Worm (Caenorhabditis elegans): ENCODE data around the gene mog-3.

The mog-3 gene

ce11 chrIII:5310940-5311339 lies 2.5 kb downstream of the mog-3 start, which contains the start of gene pqe-1:
pqe-1 (plus strand) TSS chrIII:5311240.
- no peak for TF ChIP-seq mls-2 (tag; optimal IDR thresholded peaks at IDR 0.05)
- no peak for TF ChIP-seq unc-62 (GFP tag; optimal IDR thresholded peaks at IDR 0.05)

- TF ChIP-seq nhr-237 (tag; optimal IDR thresholded peaks at IDR 0.05) (no peak), tbx-8 (GFP tag; optimal IDR thresholded peaks at IDR 0.05) (no peak), pha-4 (tag; optimal IDR thresholded peaks at IDR 0.05) (no peak)
Observed at ce11 chrIII:5318610-5319009, 10.2 kb downstream of the mog-3 start.

- TF ChIP-seq sptf-1 (tag; optimal IDR thresholded peaks at IDR 0.05) = no peak
- TF ChIP-seq mls-2 (tag; optimal IDR thresholded peaks at IDR 0.05) = no peak
- no peak for TF ChIP-seq elt-3 (tag; optimal IDR thresholded peaks at IDR 0.05)
- no peak for TF ChIP-seq ces-1 (GFP tag; optimal IDR thresholded peaks at IDR 0.05)
- no peak for TF ChIP-seq snpc-4 (tag; optimal IDR thresholded peaks at IDR 0.05)
- TF ChIP-seq lin-32 (GFP tag; optimal IDR thresholded peaks at IDR 0.05) = no peak
- TF ChIP-seq nhr-2 (tag; optimal IDR thresholded peaks at IDR 0.05) = no peak
- no peak for TF ChIP-seq nhr-237 (tag; optimal IDR thresholded peaks at IDR 0.05)
- TF ChIP-seq bed-3 (GFP tag; optimal IDR thresholded peaks at IDR 0.05) = no peak
- no peak for TF ChIP-seq sem-2 (GFP tag; optimal IDR thresholded peaks at IDR 0.05)
- no peak for TF ChIP-seq lin-13 (tag; optimal IDR thresholded peaks at IDR 0.05)
- no peak for TF ChIP-seq blmp-1 (tag; optimal IDR thresholded peaks at IDR 0.05)
- TF ChIP-seq ztf-11 (tag; optimal IDR thresholded peaks at IDR 0.05) = no peak
- no peak for TF ChIP-seq unc-39 (tag; optimal IDR thresholded peaks at IDR 0.05)
- TF ChIP-seq hlh-1 (tag; optimal IDR thresholded peaks at IDR 0.05) = no peak
- no peak for TF ChIP-seq M03D4.4 (tag; optimal IDR thresholded peaks at IDR 0.05)
Observed at ce11 chrIII:5321661-5322060, 13.3 kb downstream of the mog-3 start, which contains the start of gene F52C9.3. F52C9.3 (plus strand) TSS chrIII:5321885.

- no peak for TF ChIP-seq drap-1 (GFP tag; optimal IDR thresholded peaks at IDR 0.05)
- no peak for TF ChIP-seq ceh-83 (GFP tag; optimal IDR thresholded peaks at IDR 0.05)
- TF ChIP-seq lin-32 (GFP tag; optimal IDR thresholded peaks at IDR 0.05) = no peak
- TF ChIP-seq blmp-1 (tag; optimal IDR thresholded peaks at IDR 0.05) = no peak
- TF ChIP-seq unc-62 (GFP tag; optimal IDR thresholded peaks at IDR 0.05) = no peak
- no peak for TF ChIP-seq nhr-28 (tag; optimal IDR thresholded peaks at IDR 0.05)
- TF ChIP-seq pha-4 (tag; optimal IDR thresholded peaks at IDR 0.05) = no peak
- no peak for TF ChIP-seq ceh-43 (GFP tag; optimal IDR thresholded peaks at IDR 0.05)
- no peak for TF ChIP-seq flh-1 (GFP tag; optimal IDR thresholded peaks at IDR 0.05)
Observed at ce11 chrIII:5326323-5326722, 17.9 kb downstream of the mog-3 start, which contains the start of gene sorf-2. sorf-2 (plus strand) TSS chrIII:5326623.

- TF ChIP-seq zip-8 (tag; optimal IDR thresholded peaks at IDR 0.05) (no peak), ces-1 (GFP tag; optimal IDR thresholded peaks at IDR 0.05) (no peak), nhr-28 (tag; optimal IDR thresholded peaks at IDR 0.05) (no peak), bed-3 (GFP tag; optimal IDR thresholded peaks at IDR 0.05) (no peak), hlh-1 (tag; optimal IDR thresholded peaks at IDR 0.05) (no peak), mls-2 (tag; optimal IDR thresholded peaks at IDR 0.05) (no peak), lsy-2 (tag; optimal IDR thresholded peaks at IDR 0.05) (no peak), blmp-1 (tag; optimal IDR thresholded peaks at IDR 0.05) (no peak), nhr-2 (tag; optimal IDR thresholded peaks at IDR 0.05) (no peak), nhr-76 (tag; optimal IDR thresholded peaks at IDR 0.05) (no peak), snpc-4 (tag; optimal IDR thresholded peaks at IDR 0.05) (no peak), mep-1 (tag; optimal IDR thresholded peaks at IDR 0.05) (no peak), ham-2 (GFP tag; optimal IDR thresholded peaks at IDR 0.05) (no peak), mab-5 (tag; optimal IDR thresholded peaks at IDR 0.05) (no peak), unc-62 (GFP tag; optimal IDR thresholded peaks at IDR 0.05) (no peak), cnd-1 (tag; optimal IDR thresholded peaks at IDR 0.05) (no peak)
Observed at ce11 chrIII:5329372-5329771, 21.0 kb downstream of the mog-3 start.

ce11 chrIII:5334517-5335049 lies 26.2 kb downstream of the mog-3 start:
- no peak for TF ChIP-seq sptf-1 (tag; optimal IDR thresholded peaks at IDR 0.05)
- peak; percentile 9 for TF ChIP-seq hlh-1 (tag; optimal IDR thresholded peaks at IDR 0.05)
- peak; percentile 20 for TF ChIP-seq unc-120 (tag; optimal IDR thresholded peaks at IDR 0.05; ENCODE audit: poor library complexity, severe bottlenecking)
- TF ChIP-seq ham-2 (GFP tag; optimal IDR thresholded peaks at IDR 0.05) = no peak
- TF ChIP-seq mep-1 (tag; optimal IDR thresholded peaks at IDR 0.05) = no peak
- TF ChIP-seq sem-2 (GFP tag; optimal IDR thresholded peaks at IDR 0.05) = no peak
- no peak for TF ChIP-seq ceh-39 (tag; optimal IDR thresholded peaks at IDR 0.05)
- TF ChIP-seq nhr-237 (tag; optimal IDR thresholded peaks at IDR 0.05) = no peak
- TF ChIP-seq mab-5 (tag; optimal IDR thresholded peaks at IDR 0.05) = no peak
- TF ChIP-seq blmp-1 (tag; optimal IDR thresholded peaks at IDR 0.05) = no peak
- no peak for TF ChIP-seq ztf-11 (tag; optimal IDR thresholded peaks at IDR 0.05)
